Worm (Caenorhabditis elegans) whole organism, midembryonic: ENCODE results near the gene flp-5.

Experiments
- cog-1 ChIP-seq: sonication (generic microtip); optimal IDR thresholded peaks from 2 replicates; lab custom pipeline; 2016; ENCODE audit warnings: missing genetic modification characterization, missing compliant biosample characterization
- flt-1 ChIP-seq: fragments of 200-800 bp; sonication (Bioruptor generic); IDR thresholded peaks from 2 replicates; pipeline ENCODE4 v1.3.6; 2022; ENCODE audit warnings: missing genetic modification characterization, missing compliant biosample characterization
- med-1 ChIP-seq: sonication (generic microtip); optimal IDR thresholded peaks from 2 replicates; lab custom pipeline; 2017; ENCODE audit warnings: missing genetic modification characterization, mild to moderate bottlenecking, missing compliant biosample characterization, antibody characterized with exemption, missing genetic modification reagents; ENCODE audit not compliant: insufficient read depth
- ref-1 ChIP-seq: fragments of 200-800 bp; sonication (Bioruptor generic); conservative IDR thresholded peaks from 2 replicates; pipeline ENCODE4 v1.3.6; 2022; ENCODE audit warnings: missing genetic modification reagents, missing genetic modification characterization, missing compliant biosample characterization
- tab-1 ChIP-seq: fragments of 200-800 bp; sonication (Bioruptor generic); IDR thresholded peaks from 2 replicates; pipeline ENCODE4 v1.3.6; 2022; ENCODE audit warnings: missing genetic modification characterization, missing compliant biosample characterization
- ztf-23 ChIP-seq: fragments of 200-800 bp; sonication (Bioruptor generic); IDR thresholded peaks from 2 replicates; pipeline ENCODE4 v1.3.6; 2022; ENCODE audit warnings: missing genetic modification reagents, missing genetic modification characterization, missing compliant biosample characterization
- ztf-29 ChIP-seq: fragments of 200-800 bp; sonication (Bioruptor generic); IDR thresholded peaks from 2 replicates; pipeline ENCODE4 v1.3.6; 2022; ENCODE audit warnings: missing genetic modification reagents, missing genetic modification characterization, missing compliant biosample characterization

DNA sequence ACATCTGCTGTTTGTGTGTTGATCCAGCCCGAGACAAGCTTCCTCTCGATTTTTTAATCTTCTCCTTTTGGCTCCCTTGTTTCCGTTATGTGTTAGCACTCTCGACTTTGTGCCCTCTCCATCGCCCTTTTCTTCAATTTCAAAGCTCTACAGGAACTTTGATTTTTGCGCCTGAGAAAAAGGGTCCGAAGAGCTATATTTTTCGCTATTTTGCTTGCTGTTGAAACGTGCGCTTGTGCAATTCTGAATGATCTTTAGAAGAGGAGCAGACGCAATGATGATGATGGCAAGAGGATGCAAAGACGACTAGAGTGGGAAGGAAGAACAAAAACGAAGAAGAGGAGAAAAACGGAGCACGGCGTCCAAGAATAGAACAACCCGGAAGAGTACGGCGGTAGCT is 46.3 kb upstream of the flp-5 start:
- TF ChIP-seq tab-1 (GFP tag; lab: Robert Waterston, UW) (no peak), ztf-29 (GFP tag; lab: Robert Waterston, UW) (no peak), flt-1 (GFP tag; lab: Robert Waterston, UW) (no peak), cog-1 (no peak), ztf-23 (GFP tag; lab: Robert Waterston, UW) (no peak), med-1 (no peak), ref-1 (GFP tag; lab: Robert Waterston, UW) (no peak)
